Worm (Caenorhabditis elegans) whole organism, L1 larva: ENCODE results near the gene mog-5.

Experiments used
- Y116A8C.19 ChIP-seq: sonication (generic microtip); optimal IDR thresholded peaks from 2 replicates; lab custom pipeline; 2016; ENCODE audit warnings: missing compliant biosample characterization, missing genetic modification characterization, borderline replicate concordance
- aha-1 ChIP-seq: fragments of 150-350 bp; optimal IDR thresholded peaks from 2 replicates; lab custom pipeline; 2014; ENCODE audit warnings: missing biosample characterization, missing genetic modification characterization
- blmp-1 ChIP-seq: fragments of 150-350 bp; optimal IDR thresholded peaks from 2 replicates; lab custom pipeline; 2014; ENCODE audit warnings: missing biosample characterization, missing genetic modification characterization
- ceh-63 ChIP-seq: fragments of 200-800 bp; sonication (Bioruptor generic); optimal IDR thresholded peaks from 2 replicates; lab custom pipeline; 2018; ENCODE audit warnings: mild to moderate bottlenecking, missing genetic modification characterization, missing compliant biosample characterization
- ceh-82 ChIP-seq, 3 experiments: fragments of 150-350 bp in 1 of 3; sonication (generic microtip) in 2 of 3; optimal IDR thresholded peaks; 2 replicates each; lab custom pipeline; 2014 to 2017; ENCODE audit warnings: missing biosample characterization in 3 of 3, missing genetic modification characterization in 3 of 3
- ceh-88 ChIP-seq: fragments of 200-800 bp; sonication (Bioruptor generic); IDR thresholded peaks from 2 replicates; pipeline ENCODE4 v1.3.6; 2022; ENCODE audit warnings: missing genetic modification characterization, missing compliant biosample characterization
- dpl-1 ChIP-seq, 3 experiments: fragments of 150-350 bp in 2 of 3; sonication (generic microtip) in 1 of 3; optimal IDR thresholded peaks; 2 replicates each; lab custom pipeline; 2014 to 2017; ENCODE audit warnings: missing biosample characterization in 3 of 3, missing genetic modification characterization in 3 of 3, missing genetic modification reagents in 3 of 3
- dsc-1 ChIP-seq: sonication (generic microtip); optimal IDR thresholded peaks from 2 replicates; lab custom pipeline; 2016; ENCODE audit warnings: mild to moderate bottlenecking, missing genetic modification characterization, missing compliant biosample characterization
- egl-13 ChIP-seq: sonication (generic microtip); optimal IDR thresholded peaks from 2 replicates; lab custom pipeline; 2016; ENCODE audit warnings: missing genotype, missing genetic modification reagents, missing genetic modification characterization, missing compliant biosample characterization
- egl-27 ChIP-seq, 2 experiments: fragments of 150-350 bp in 1 of 2; sonication (generic microtip); optimal IDR thresholded peaks; 3 replicates each; lab custom pipeline; 2017 to 2018; ENCODE audit warnings: missing biosample characterization in 2 of 2, missing genetic modification characterization in 2 of 2, missing genetic modification reagents in 2 of 2
- elt-2 ChIP-seq: sonication (generic microtip); optimal IDR thresholded peaks from 2 replicates; lab custom pipeline; 2016; ENCODE audit warnings: missing genetic modification characterization, mild to moderate bottlenecking, inconsistent platforms, missing compliant biosample characterization, missing genetic modification reagents
- elt-3 ChIP-seq, 6 experiments: fragments of 150-350 bp in 1 of 6; sonication (generic microtip); optimal IDR thresholded peaks; 2 replicates each; lab custom pipeline; 2017 to 2018; ENCODE audit warnings: missing biosample characterization in 6 of 6, missing genetic modification characterization in 6 of 6, inconsistent platforms in 1 of 6
- ets-5 ChIP-seq: fragments of 200-800 bp; sonication (Bioruptor generic); IDR thresholded peaks from 2 replicates; pipeline ENCODE4 v1.3.6; 2022; ENCODE audit warnings: missing genetic modification characterization, missing compliant biosample characterization
- fkh-10 ChIP-seq: sonication (generic microtip); optimal IDR thresholded peaks from 2 replicates; lab custom pipeline; 2017; ENCODE audit warnings: missing biosample characterization, missing genetic modification reagents, missing genetic modification characterization
- fkh-4 ChIP-seq: sonication (generic microtip); optimal IDR thresholded peaks from 2 replicates; lab custom pipeline; 2016; ENCODE audit warnings: missing compliant biosample characterization, missing genetic modification characterization, borderline replicate concordance
- fos-1 ChIP-seq: fragments of 150-350 bp; optimal IDR thresholded peaks from 2 replicates; lab custom pipeline; 2014; ENCODE audit warnings: missing biosample characterization, missing genetic modification characterization
- hlh-4 ChIP-seq: sonication (generic microtip); optimal IDR thresholded peaks from 2 replicates; lab custom pipeline; 2016; ENCODE audit warnings: mild to moderate bottlenecking, missing genetic modification characterization, missing compliant biosample characterization
- jun-1 ChIP-seq: fragments of 150-350 bp; optimal IDR thresholded peaks from 2 replicates; lab custom pipeline; 2014; ENCODE audit warnings: missing biosample characterization, missing genetic modification reagents, missing genetic modification characterization
- lin-13 ChIP-seq: fragments of 150-350 bp; optimal IDR thresholded peaks from 2 replicates; lab custom pipeline; 2014; ENCODE audit warnings: missing biosample characterization, missing genetic modification reagents, missing genetic modification characterization
- lin-14 ChIP-seq: fragments of 200-800 bp; sonication (Bioruptor generic); optimal IDR thresholded peaks from 2 replicates; lab custom pipeline; 2018; ENCODE audit warnings: mild to moderate bottlenecking, missing genetic modification characterization, moderate library complexity, missing compliant biosample characterization
- lin-35 ChIP-seq, 2 experiments: fragments of 150-350 bp; optimal IDR thresholded peaks; 2 replicates each; lab custom pipeline; 2014; ENCODE audit warnings: missing biosample characterization in 2 of 2, missing genetic modification characterization in 2 of 2, missing genetic modification reagents in 2 of 2
- lir-3 ChIP-seq: sonication (generic microtip); optimal IDR thresholded peaks from 2 replicates; lab custom pipeline; 2016; ENCODE audit warnings: mild to moderate bottlenecking, missing genetic modification characterization, moderate library complexity, missing compliant biosample characterization; ENCODE audit not compliant: poor library complexity
- lsy-2 ChIP-seq, 2 experiments: fragments of 150-350 bp; optimal IDR thresholded peaks; 2 replicates each; lab custom pipeline; 2014; ENCODE audit warnings: missing biosample characterization in 2 of 2, missing genetic modification characterization in 2 of 2
- mab-9 ChIP-seq: fragments of 200-800 bp; sonication (Bioruptor generic); IDR thresholded peaks from 2 replicates; pipeline ENCODE4 v1.3.6; 2022; ENCODE audit warnings: missing genetic modification reagents, missing genetic modification characterization, missing compliant biosample characterization
- mef-2 ChIP-seq: fragments of 150-350 bp; optimal IDR thresholded peaks from 2 replicates; lab custom pipeline; 2014; ENCODE audit warnings: missing biosample characterization, missing genetic modification characterization
- nhr-11 ChIP-seq: fragments of 150-350 bp; optimal IDR thresholded peaks from 2 replicates; lab custom pipeline; 2014; ENCODE audit warnings: missing biosample characterization, missing genetic modification characterization
- nhr-20 ChIP-seq: sonication (generic microtip); optimal IDR thresholded peaks from 2 replicates; lab custom pipeline; 2016; ENCODE audit warnings: mild to moderate bottlenecking, missing genetic modification characterization, missing compliant biosample characterization
- nhr-237 ChIP-seq: fragments of 150-350 bp; optimal IDR thresholded peaks from 2 replicates; lab custom pipeline; 2014; ENCODE audit warnings: missing biosample characterization, missing genetic modification characterization
- nhr-28 ChIP-seq: fragments of 150-350 bp; optimal IDR thresholded peaks from 2 replicates; lab custom pipeline; 2014; ENCODE audit warnings: missing biosample characterization, missing genetic modification characterization
- nhr-71 ChIP-seq: sonication (generic microtip); optimal IDR thresholded peaks from 2 replicates; lab custom pipeline; 2016; ENCODE audit warnings: mild to moderate bottlenecking, missing genetic modification characterization, moderate library complexity, missing compliant biosample characterization
- nhr-77 ChIP-seq: fragments of 150-350 bp; optimal IDR thresholded peaks from 2 replicates; lab custom pipeline; 2014; ENCODE audit warnings: missing biosample characterization, missing genetic modification characterization
- nhr-85 ChIP-seq: sonication (generic microtip); peaks from one replicate; lab custom pipeline; 2016; ENCODE audit warnings: missing genetic modification characterization, inconsistent platforms, missing compliant biosample characterization
- pqm-1 ChIP-seq: sonication (generic microtip); optimal IDR thresholded peaks from 3 replicates; lab custom pipeline; 2017; ENCODE audit warnings: missing biosample characterization, missing genetic modification characterization
- rnt-1 ChIP-seq: sonication (generic microtip); optimal IDR thresholded peaks from 2 replicates; lab custom pipeline; 2016; ENCODE audit warnings: mild to moderate bottlenecking, missing genetic modification characterization, moderate library complexity, missing compliant biosample characterization
- snpc-4 ChIP-seq: fragments of 150-350 bp; optimal IDR thresholded peaks from 2 replicates; lab custom pipeline; 2014; ENCODE audit warnings: missing biosample characterization, missing genetic modification characterization
- snu-23 ChIP-seq: sonication (generic microtip); optimal IDR thresholded peaks from 2 replicates; lab custom pipeline; 2016; ENCODE audit warnings: missing genetic modification characterization, missing compliant biosample characterization
- sox-4 ChIP-seq: sonication (generic microtip); optimal IDR thresholded peaks from 2 replicates; lab custom pipeline; 2016; ENCODE audit warnings: missing genetic modification characterization, missing compliant biosample characterization
- swsn-7 ChIP-seq: sonication (generic microtip); optimal IDR thresholded peaks from 2 replicates; lab custom pipeline; 2016; ENCODE audit warnings: missing genetic modification characterization, missing compliant biosample characterization
- tbx-2 ChIP-seq: sonication (generic microtip); optimal IDR thresholded peaks from 2 replicates; lab custom pipeline; 2016; ENCODE audit warnings: missing genetic modification characterization, missing compliant biosample characterization
- tlp-1 ChIP-seq: fragments of 150-350 bp; optimal IDR thresholded peaks from 2 replicates; lab custom pipeline; 2014; ENCODE audit warnings: missing biosample characterization, missing genetic modification characterization
- unc-130 ChIP-seq: fragments of 150-350 bp; optimal IDR thresholded peaks from 2 replicates; lab custom pipeline; 2017; ENCODE audit warnings: missing biosample characterization, missing genetic modification characterization, inconsistent platforms
- unc-62 ChIP-seq: fragments of 150-350 bp; optimal IDR thresholded peaks from 2 replicates; lab custom pipeline; 2014; ENCODE audit warnings: missing biosample characterization, missing genetic modification reagents, missing genetic modification characterization
- unc-98 ChIP-seq: fragments of 200-800 bp; sonication (Bioruptor generic); IDR thresholded peaks from 2 replicates; pipeline ENCODE4 v1.3.6; 2022; ENCODE audit warnings: missing genetic modification characterization, missing compliant biosample characterization
- xbp-1 ChIP-seq: sonication (generic microtip); optimal IDR thresholded peaks from 2 replicates; lab custom pipeline; 2016; ENCODE audit warnings: missing genetic modification characterization, missing compliant biosample characterization
- ztf-4 ChIP-seq: fragments of 150-350 bp; optimal IDR thresholded peaks from 2 replicates; lab custom pipeline; 2014; ENCODE audit warnings: missing biosample characterization, missing genetic modification characterization

mog-5 gene

DNA sequence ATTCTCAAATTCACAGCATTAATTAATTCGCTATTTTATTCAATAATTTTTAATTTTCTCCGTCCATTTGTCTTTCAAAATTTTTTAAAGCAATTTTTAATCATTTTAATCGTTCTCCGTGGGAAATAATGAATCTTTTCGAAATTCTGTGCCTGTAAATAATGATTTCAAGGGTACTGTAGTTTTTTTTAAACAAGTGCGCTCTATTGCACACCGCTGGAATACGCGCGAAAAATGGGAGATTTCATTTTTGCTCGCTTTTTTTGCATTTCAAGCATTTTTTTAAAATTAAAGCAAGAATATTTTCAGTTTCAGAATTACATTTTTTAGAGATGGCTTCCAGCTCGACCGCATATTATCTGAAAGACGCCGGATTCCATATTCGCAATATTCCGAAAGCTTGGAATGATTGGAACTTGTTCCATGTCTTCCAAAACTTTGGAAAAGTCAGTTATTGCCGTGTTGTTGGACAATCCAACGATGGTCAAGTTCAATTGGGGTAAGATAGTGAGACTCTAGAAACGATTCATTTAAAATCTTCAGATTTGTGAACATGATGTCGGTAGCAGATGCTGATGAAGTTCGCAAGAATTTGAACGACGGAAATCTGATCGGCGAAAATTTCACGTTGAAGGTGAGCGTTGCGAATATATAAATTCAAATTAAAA is 21.7 kb downstream of the mog-5 start, which contains the start of gene tofu-6 (continued):
- TF ChIP-seq lin-35 (GFP tag; optimal IDR thresholded peaks at IDR 0.05; lab: Kevin White, UChicago) (peak; percentile 25 to 85), swsn-7 (no peak), hlh-4 (tag; lab: Kevin White, UChicago) (no peak), mab-9 (GFP tag; lab: Robert Waterston, UW) (no peak), fkh-10 (GFP tag; lab: Kevin White, UChicago) (no peak), elt-3 (tag; optimal IDR thresholded peaks at IDR 0.05; lab: Kevin White, UChicago) (no peak), nhr-20 (no peak), mef-2 (tag; lab: Kevin White, UChicago) (no peak), lin-14 (GFP tag; lab: Kevin White, UChicago) (no peak), fos-1 (no peak), snpc-4 (tag; lab: Kevin White, UChicago) (no peak), dsc-1 (tag; lab: Kevin White, UChicago) (no peak), fkh-4 (tag; lab: Kevin White, UChicago) (no peak), blmp-1 (tag; lab: Kevin White, UChicago) (peak; percentile 30), Y116A8C.19 (tag; lab: Kevin White, UChicago) (no peak), pqm-1 (tag; lab: Kevin White, UChicago) (no peak), lsy-2 (tag; optimal IDR thresholded peaks at IDR 0.05; lab: Kevin White, UChicago) (peak; percentile 64 to 95)

DNA sequence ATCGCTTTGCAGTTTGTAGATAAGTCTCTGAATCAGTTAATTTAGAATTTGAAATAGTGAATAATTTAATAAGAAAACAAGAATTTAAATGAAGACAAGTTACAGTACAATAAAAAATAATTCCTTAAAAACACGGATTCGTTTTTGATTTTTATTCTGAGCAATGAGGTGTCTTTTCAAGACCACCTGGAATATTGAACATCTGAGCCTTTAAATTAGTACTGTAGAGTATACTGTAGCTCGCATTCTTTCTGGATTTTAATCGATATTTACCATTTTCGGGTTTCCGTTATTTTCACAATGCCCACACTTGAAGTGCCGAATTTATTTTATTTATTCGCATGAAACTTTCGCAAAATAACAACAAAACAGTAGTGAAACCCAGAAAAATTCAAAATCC is 24.5 kb downstream of the mog-5 start, which contains the start of gene F07F6.7:
F07F6.7 (minus strand) TSS at position 27 of the 400 bp plus-strand sequence.
- TF ChIP-seq nhr-71 (peak; percentile 32), nhr-85 (tag; lab: Kevin White, UChicago) (peak; percentile 51), snu-23 (GFP tag; lab: Kevin White, UChicago) (peak; percentile 6), lsy-2 (tag; optimal IDR thresholded peaks at IDR 0.05; lab: Kevin White, UChicago) (peak; percentile 8 to 20), nhr-28 (tag; lab: Kevin White, UChicago) (no peak), elt-3 (tag; optimal IDR thresholded peaks at IDR 0.05; lab: Kevin White, UChicago) (no peak)

DNA sequence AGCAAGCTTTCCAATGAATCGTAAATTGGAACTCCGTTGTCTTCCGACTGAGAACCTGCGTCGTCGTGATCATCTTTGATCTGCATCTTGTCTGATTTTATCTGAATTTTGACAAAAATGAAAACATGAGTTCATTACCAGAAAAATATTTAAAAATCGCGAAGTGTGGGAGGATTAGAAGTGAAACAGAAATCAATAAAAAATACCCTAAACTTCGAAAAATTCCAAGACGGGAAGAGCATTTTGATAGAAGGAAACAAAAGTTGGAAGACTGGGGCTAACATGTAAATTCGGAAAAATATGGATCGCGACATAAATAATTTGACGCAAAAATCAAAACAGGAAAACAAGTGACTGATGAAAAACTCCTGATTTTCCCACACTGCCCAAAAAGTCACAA is 26.3 kb downstream of the mog-5 start, which contains the start of gene F07F6.8:
F07F6.8 (minus strand) TSS at position 101 of the 400 bp plus-strand sequence.
- no peak for TF ChIP-seq egl-27 (tag; optimal IDR thresholded peaks at IDR 0.05; lab: Kevin White, UChicago)
- no peak for TF ChIP-seq unc-62 (GFP tag; lab: Kevin White, UChicago)
- no peak for TF ChIP-seq fkh-4 (tag; lab: Kevin White, UChicago)
- no peak for TF ChIP-seq aha-1 (tag; lab: Kevin White, UChicago)
- TF ChIP-seq tbx-2 (tag; lab: Kevin White, UChicago) = no peak
- no peak for TF ChIP-seq elt-2
- TF ChIP-seq nhr-28 (tag; lab: Kevin White, UChicago) = no peak
- TF ChIP-seq lin-13 (GFP tag; lab: Kevin White, UChicago) = no peak
- no peak for TF ChIP-seq unc-130
- TF ChIP-seq rnt-1 = no peak
- TF ChIP-seq ets-5 (GFP tag; lab: Robert Waterston, UW) = no peak
- no peak for TF ChIP-seq ceh-82 (tag; optimal IDR thresholded peaks at IDR 0.05; lab: Kevin White, UChicago)
- no peak for TF ChIP-seq unc-98 (GFP tag; lab: Robert Waterston, UW)
- no peak for TF ChIP-seq nhr-20
- no peak for TF ChIP-seq snu-23 (GFP tag; lab: Kevin White, UChicago)
- no peak for TF ChIP-seq ceh-88 (GFP tag; lab: Robert Waterston, UW)
- no peak for TF ChIP-seq nhr-11 (tag; lab: Kevin White, UChicago)
- TF ChIP-seq nhr-77 (tag; lab: Kevin White, UChicago) = no peak

DNA sequence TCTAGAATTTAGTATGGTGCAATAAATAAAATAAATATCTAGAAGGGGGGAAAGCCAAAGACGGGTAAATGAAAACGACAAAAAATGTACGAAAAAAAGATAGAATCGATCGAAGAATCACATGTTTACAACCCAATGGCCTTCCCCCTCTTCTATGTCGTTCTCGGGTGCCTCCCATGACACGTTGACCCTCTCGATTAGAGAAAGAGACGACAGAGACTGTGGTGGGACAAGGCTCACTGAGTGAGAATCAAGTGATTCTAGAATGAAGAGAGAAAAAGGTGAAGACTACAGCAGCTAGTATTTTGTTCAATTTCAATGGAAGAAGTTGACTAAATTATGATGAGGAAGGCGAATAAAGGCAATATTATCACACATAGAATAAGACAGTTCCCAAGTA is 26.7 kb downstream of the mog-5 start:
- no peak for TF ChIP-seq tlp-1 (tag; lab: Kevin White, UChicago)
- TF ChIP-seq lin-14 (GFP tag; lab: Kevin White, UChicago) = peak; percentile 85
- TF ChIP-seq lir-3 = peak; percentile 12
- peak; percentile 21 to 60 (median 58) for TF ChIP-seq dpl-1 (GFP tag; optimal IDR thresholded peaks at IDR 0.05; lab: Kevin White, UChicago)
- peak; percentile 37 for TF ChIP-seq lin-13 (GFP tag; lab: Kevin White, UChicago)
- TF ChIP-seq ztf-4 (tag; lab: Kevin White, UChicago) = peak; percentile 36
- TF ChIP-seq snu-23 (GFP tag; lab: Kevin White, UChicago) = peak; percentile 81
- TF ChIP-seq xbp-1 = peak; percentile 19
- TF ChIP-seq sox-4 = no peak
- no peak for TF ChIP-seq egl-13
- TF ChIP-seq lin-35 (GFP tag; optimal IDR thresholded peaks at IDR 0.05; lab: Kevin White, UChicago) = peak; percentile 60 to 78
- TF ChIP-seq Y116A8C.19 (tag; lab: Kevin White, UChicago) = no peak
- TF ChIP-seq aha-1 (tag; lab: Kevin White, UChicago) = no peak
- TF ChIP-seq nhr-71 = peak; percentile 78
- TF ChIP-seq jun-1 (tag; lab: Kevin White, UChicago) = no peak
- TF ChIP-seq nhr-28 (tag; lab: Kevin White, UChicago) = no peak
- TF ChIP-seq nhr-237 (tag; lab: Kevin White, UChicago) = no peak
- TF ChIP-seq blmp-1 (tag; lab: Kevin White, UChicago) = peak; percentile 34
- TF ChIP-seq ceh-63 (GFP tag; lab: Kevin White, UChicago) = no peak
